Worm (Caenorhabditis elegans) whole organism, midembryonic: ENCODE data around the gene set-13.

Experiments
- T22C8.4 ChIP-seq: fragments of 200-800 bp; sonication (Bioruptor generic); IDR thresholded peaks from 2 replicates; pipeline ENCODE4 v1.3.6; 2022; ENCODE audit warnings: missing genetic modification characterization, missing compliant biosample characterization
- cog-1 ChIP-seq: sonication (generic microtip); optimal IDR thresholded peaks from 2 replicates; lab custom pipeline; 2016; ENCODE audit warnings: missing genetic modification characterization, missing compliant biosample characterization
- flt-1 ChIP-seq: fragments of 200-800 bp; sonication (Bioruptor generic); IDR thresholded peaks from 2 replicates; pipeline ENCODE4 v1.3.6; 2022; ENCODE audit warnings: missing genetic modification characterization, missing compliant biosample characterization
- klf-2 ChIP-seq: fragments of 200-800 bp; sonication (Bioruptor generic); conservative IDR thresholded peaks from 2 replicates; pipeline ENCODE4 v1.3.6; 2022; ENCODE audit warnings: missing genetic modification reagents, missing genetic modification characterization, missing compliant biosample characterization
- med-1 ChIP-seq: sonication (generic microtip); optimal IDR thresholded peaks from 2 replicates; lab custom pipeline; 2017; ENCODE audit warnings: missing genetic modification characterization, mild to moderate bottlenecking, missing compliant biosample characterization, antibody characterized with exemption, missing genetic modification reagents; ENCODE audit not compliant: insufficient read depth
- ref-1 ChIP-seq: fragments of 200-800 bp; sonication (Bioruptor generic); conservative IDR thresholded peaks from 2 replicates; pipeline ENCODE4 v1.3.6; 2022; ENCODE audit warnings: missing genetic modification reagents, missing genetic modification characterization, missing compliant biosample characterization
- tab-1 ChIP-seq: fragments of 200-800 bp; sonication (Bioruptor generic); IDR thresholded peaks from 2 replicates; pipeline ENCODE4 v1.3.6; 2022; ENCODE audit warnings: missing genetic modification characterization, missing compliant biosample characterization
- ztf-23 ChIP-seq: fragments of 200-800 bp; sonication (Bioruptor generic); IDR thresholded peaks from 2 replicates; pipeline ENCODE4 v1.3.6; 2022; ENCODE audit warnings: missing genetic modification reagents, missing genetic modification characterization, missing compliant biosample characterization
- ztf-29 ChIP-seq: fragments of 200-800 bp; sonication (Bioruptor generic); IDR thresholded peaks from 2 replicates; pipeline ENCODE4 v1.3.6; 2022; ENCODE audit warnings: missing genetic modification reagents, missing genetic modification characterization, missing compliant biosample characterization

set-13 gene

DNA sequence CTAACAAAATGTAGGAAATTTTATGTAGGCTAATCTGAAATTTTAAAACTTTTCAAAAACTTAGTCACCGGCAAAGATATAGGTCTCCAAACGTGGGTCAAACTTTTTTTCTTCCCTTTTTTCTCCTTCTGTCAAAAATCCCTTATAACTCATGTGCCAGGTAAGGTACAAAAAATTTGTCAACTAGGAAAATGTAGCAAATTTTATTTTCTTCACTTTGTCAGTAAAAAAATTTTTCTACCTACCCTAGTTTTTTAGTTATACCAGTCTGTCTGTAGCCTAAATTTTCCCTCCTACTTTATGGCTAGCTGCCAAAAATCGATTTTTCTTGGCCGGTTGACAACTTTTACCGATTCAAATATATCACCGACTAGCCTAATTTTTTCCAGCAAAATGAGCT is at the start of gene set-13:
set-13 (plus strand) TSS at position 301 of the 400 bp plus-strand sequence.
- TF ChIP-seq cog-1 (tag; lab: Kevin White, UChicago) (no peak), tab-1 (GFP tag; lab: Robert Waterston, UW) (no peak), flt-1 (GFP tag; lab: Robert Waterston, UW) (no peak), med-1 (no peak), klf-2 (GFP tag; lab: Robert Waterston, UW) (no peak), ztf-23 (GFP tag; lab: Robert Waterston, UW) (no peak)

DNA sequence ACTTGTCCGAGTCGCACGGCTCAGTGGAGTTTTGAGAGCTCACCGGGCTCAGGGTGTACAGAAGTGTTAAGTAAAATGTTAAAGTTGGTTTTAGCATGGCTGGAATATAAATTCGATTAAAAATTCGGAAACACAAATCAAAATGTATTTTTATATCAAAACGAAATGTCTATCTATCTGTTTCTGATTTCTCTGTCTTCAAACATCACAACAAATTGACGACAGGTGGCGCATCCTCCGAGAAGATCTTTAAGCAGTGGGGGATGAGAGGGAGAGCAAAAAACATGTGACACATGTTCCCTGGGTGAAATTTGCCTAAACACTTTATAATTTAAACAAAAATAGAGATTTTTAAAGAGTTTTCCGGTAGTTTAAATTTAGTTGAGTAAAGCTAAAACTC is 47.8 kb upstream of the set-13 start, which contains the start of gene F08D12.7:
F08D12.7 (minus strand) TSS at position 101 of the 400 bp plus-strand sequence.
- TF ChIP-seq ztf-23 (GFP tag; lab: Robert Waterston, UW), result no peak
- no peak for TF ChIP-seq klf-2 (GFP tag; lab: Robert Waterston, UW)
- TF ChIP-seq cog-1 (tag; lab: Kevin White, UChicago), result no peak
- TF ChIP-seq flt-1 (GFP tag; lab: Robert Waterston, UW), result no peak
- TF ChIP-seq ztf-29 (GFP tag; lab: Robert Waterston, UW), result no peak
- TF ChIP-seq T22C8.4 (GFP tag; lab: Robert Waterston, UW), result no peak
- TF ChIP-seq ref-1 (GFP tag; lab: Robert Waterston, UW), result no peak
- TF ChIP-seq med-1, result no peak
- TF ChIP-seq tab-1 (GFP tag; lab: Robert Waterston, UW), result no peak

DNA sequence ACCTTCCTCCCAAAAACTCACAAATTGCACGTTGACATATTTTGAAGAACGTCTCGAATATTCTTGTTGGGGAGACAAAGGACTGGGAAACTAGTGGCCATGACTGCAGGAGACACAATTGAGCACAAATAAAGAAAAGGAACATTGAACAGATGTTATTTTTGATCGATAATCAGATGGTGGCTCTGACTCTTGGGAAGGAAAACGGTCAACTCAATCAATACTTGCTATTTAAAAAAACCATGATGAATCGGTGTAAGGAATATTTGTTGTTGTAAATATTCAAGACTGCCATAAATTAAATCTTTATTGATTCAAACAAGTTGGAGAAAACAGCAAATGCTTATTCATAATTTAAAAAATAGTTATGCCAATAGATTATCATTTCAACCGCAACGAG is 46.0 kb upstream of the set-13 start, which contains the start of gene fbxb-105:
fbxb-105 (minus strand) TSS at position 101 of the 400 bp plus-strand sequence.
- no peak for TF ChIP-seq tab-1 (GFP tag; lab: Robert Waterston, UW)
- no peak for TF ChIP-seq ztf-23 (GFP tag; lab: Robert Waterston, UW)
- TF ChIP-seq flt-1 (GFP tag; lab: Robert Waterston, UW), result no peak
- TF ChIP-seq T22C8.4 (GFP tag; lab: Robert Waterston, UW), result no peak
- TF ChIP-seq klf-2 (GFP tag; lab: Robert Waterston, UW), result no peak
- TF ChIP-seq med-1, result no peak
- no peak for TF ChIP-seq ztf-29 (GFP tag; lab: Robert Waterston, UW)
- no peak for TF ChIP-seq ref-1 (GFP tag; lab: Robert Waterston, UW)
- no peak for TF ChIP-seq cog-1 (tag; lab: Kevin White, UChicago)

DNA sequence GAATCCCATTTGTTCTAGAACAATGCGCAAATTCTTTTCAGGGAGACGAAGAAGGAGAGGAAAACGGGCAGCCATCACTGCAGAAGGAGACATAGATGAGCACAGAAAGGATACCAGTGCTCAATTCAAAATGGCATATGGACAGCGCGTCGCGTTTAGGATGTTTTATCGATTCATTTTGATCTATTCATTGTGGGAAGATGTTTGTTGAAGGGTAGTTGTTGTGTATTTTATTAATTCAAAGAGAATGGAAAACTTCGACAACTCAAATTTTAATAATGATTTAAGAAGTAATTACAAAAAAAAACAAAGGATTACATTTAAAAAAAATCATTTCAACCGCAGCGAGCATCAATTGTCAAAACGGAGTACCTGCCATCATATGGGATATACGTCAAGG is 44.6 kb upstream of the set-13 start, which contains the start of gene sdz-10:
sdz-10 (minus strand) TSS at position 101 of the 400 bp plus-strand sequence.
- TF ChIP-seq cog-1 (tag; lab: Kevin White, UChicago), result no peak

DNA sequence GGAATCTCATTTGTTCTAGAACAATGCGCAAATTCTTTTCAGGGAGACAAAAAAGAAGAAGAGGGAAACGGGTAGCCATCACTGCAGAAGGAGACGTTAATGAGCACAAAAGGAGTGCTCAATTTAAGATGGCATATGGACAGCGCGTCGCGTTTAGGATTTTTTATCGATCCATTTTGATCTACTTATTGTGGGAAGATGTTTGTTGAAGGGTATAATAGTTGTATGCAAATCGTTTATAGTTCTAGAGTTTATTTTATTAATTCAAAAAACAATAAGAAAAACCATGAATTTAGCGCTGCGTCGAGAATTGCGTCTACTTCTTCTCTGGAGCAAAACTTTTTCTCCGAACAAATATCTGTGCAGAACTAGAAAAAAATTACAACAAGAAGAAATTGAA is 43.2 kb upstream of the set-13 start, which contains the start of gene sdz-9:
sdz-9 (minus strand) TSS at position 101 of the 400 bp plus-strand sequence.
- no peak for TF ChIP-seq ref-1 (GFP tag; lab: Robert Waterston, UW)
- TF ChIP-seq klf-2 (GFP tag; lab: Robert Waterston, UW), result no peak
- TF ChIP-seq cog-1 (tag; lab: Kevin White, UChicago), result no peak

DNA sequence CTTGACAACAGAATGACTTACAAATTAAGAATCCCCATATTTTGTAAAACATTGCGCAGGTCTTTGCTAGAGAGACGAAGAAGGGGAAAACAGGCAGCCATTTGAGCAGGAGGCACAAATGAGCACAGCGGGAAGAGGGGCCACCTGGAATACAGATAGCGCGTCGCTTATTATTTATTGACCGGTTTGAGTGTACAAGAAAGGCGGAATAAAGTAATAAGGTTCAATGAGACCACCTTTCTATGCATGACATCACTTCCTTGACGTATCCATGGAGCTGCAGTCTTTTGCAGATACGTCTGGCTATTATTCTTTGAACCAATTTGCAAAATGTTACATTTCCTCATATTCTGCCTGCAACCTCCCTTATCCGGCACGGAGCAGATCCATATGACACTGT is 41.9 kb upstream of the set-13 start, which contains the start of gene fbxb-111:
fbxb-111 (minus strand) TSS at position 101 of the 400 bp plus-strand sequence.
- TF ChIP-seq ref-1 (GFP tag; lab: Robert Waterston, UW) (no peak), cog-1 (tag; lab: Kevin White, UChicago) (no peak), ztf-23 (GFP tag; lab: Robert Waterston, UW) (no peak), klf-2 (GFP tag; lab: Robert Waterston, UW) (no peak), ztf-29 (GFP tag; lab: Robert Waterston, UW) (no peak), T22C8.4 (GFP tag; lab: Robert Waterston, UW) (no peak), med-1 (no peak), flt-1 (GFP tag; lab: Robert Waterston, UW) (no peak), tab-1 (GFP tag; lab: Robert Waterston, UW) (no peak)

DNA sequence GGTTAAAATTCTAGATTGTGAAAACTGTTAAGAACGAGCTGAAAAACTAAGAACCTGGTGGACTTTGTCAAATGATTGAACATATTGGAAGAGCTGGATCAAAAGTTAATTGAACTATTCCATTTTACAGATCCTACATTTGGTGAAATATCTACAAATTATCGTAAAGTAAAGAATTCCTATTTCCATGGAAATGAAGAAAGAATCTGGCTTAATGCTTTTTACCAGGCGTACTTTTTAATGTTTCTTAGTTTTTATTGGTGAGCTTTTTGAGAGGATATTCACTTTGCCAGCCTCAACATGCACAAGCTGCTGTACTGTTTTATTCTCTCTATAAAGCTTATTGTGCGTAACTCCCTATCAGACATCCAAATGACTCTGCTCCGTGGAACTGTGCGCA is 38.9 kb upstream of the set-13 start, which contains the start of gene F08D12.4:
F08D12.4 (plus strand) TSS at position 301 of the 400 bp plus-strand sequence.
- no peak for TF ChIP-seq flt-1 (GFP tag; lab: Robert Waterston, UW)
- no peak for TF ChIP-seq ztf-29 (GFP tag; lab: Robert Waterston, UW)
- TF ChIP-seq ref-1 (GFP tag; lab: Robert Waterston, UW), result no peak
- no peak for TF ChIP-seq med-1

DNA sequence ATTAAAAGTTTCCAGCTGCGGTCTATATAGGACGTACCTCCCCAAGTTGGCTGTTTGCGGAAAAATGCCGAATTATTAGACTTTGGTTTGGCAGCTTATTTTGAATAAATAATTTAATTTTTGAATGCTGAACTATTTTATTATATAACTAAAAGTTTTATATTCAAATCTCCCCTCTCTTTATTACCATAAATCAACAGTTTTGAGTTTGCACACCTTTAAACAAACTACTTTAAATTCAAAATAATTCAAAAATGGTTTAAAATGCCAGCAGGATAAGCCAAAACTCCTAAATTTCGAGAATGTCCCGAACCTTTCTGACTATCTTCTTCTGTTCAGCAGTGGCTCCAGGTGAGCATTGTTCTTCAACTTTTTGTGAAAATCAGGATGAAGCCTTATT is 37.5 kb upstream of the set-13 start, which contains the start of gene F08D12.3:
F08D12.3 (plus strand) TSS at position 301 of the 400 bp plus-strand sequence.
- TF ChIP-seq cog-1 (tag; lab: Kevin White, UChicago), result no peak
- TF ChIP-seq flt-1 (GFP tag; lab: Robert Waterston, UW), result no peak
- TF ChIP-seq ztf-23 (GFP tag; lab: Robert Waterston, UW), result no peak
- no peak for TF ChIP-seq T22C8.4 (GFP tag; lab: Robert Waterston, UW)
- no peak for TF ChIP-seq tab-1 (GFP tag; lab: Robert Waterston, UW)
- no peak for TF ChIP-seq ztf-29 (GFP tag; lab: Robert Waterston, UW)
- no peak for TF ChIP-seq med-1
- no peak for TF ChIP-seq ref-1 (GFP tag; lab: Robert Waterston, UW)
- TF ChIP-seq klf-2 (GFP tag; lab: Robert Waterston, UW), result no peak

DNA sequence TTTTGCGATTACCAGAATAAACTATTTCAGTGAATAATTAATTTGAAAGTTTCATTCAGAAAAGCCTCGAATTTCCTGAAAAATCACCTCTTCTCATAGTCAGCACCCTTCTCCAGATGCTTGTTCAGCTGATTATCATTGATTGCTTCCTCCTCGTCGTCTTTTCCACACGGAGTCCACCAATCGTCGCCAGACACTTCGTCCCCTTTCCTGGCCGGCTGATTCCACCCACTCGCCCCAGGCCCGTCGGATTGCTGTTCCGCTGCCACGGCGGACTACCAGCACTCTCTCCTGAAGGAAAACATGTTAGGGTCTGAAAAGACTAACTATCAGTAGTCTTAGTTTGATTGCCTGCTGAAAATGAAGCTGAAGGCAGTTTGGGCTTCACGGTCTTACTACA is 36.0 kb upstream of the set-13 start:
- no peak for TF ChIP-seq ztf-29 (GFP tag; lab: Robert Waterston, UW)
- no peak for TF ChIP-seq flt-1 (GFP tag; lab: Robert Waterston, UW)
- TF ChIP-seq T22C8.4 (GFP tag; lab: Robert Waterston, UW), result no peak
- no peak for TF ChIP-seq ref-1 (GFP tag; lab: Robert Waterston, UW)
- no peak for TF ChIP-seq tab-1 (GFP tag; lab: Robert Waterston, UW)
- TF ChIP-seq klf-2 (GFP tag; lab: Robert Waterston, UW), result no peak
- TF ChIP-seq cog-1 (tag; lab: Kevin White, UChicago), result no peak
- TF ChIP-seq med-1, result no peak
- TF ChIP-seq ztf-23 (GFP tag; lab: Robert Waterston, UW), result no peak

DNA sequence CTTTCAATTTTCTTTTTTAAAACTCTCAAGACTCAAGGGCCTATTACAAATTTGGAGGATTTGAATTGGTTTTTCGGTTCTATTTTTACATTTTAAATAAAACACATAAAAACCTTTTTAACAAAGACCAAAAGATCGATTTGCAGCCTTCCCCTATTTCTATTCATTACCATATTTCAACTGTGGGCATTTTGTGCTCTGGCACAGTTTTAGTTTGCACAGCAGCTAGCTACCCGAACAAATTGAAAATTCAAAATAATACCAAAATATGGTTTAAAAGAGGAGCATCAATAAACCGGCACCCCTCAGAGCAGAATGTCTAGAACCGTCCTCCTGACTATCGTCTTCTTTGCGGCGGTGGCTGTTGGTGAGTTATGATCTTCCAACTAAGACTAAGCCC is 35.4 kb upstream of the set-13 start, which contains the start of gene F08D12.2:
F08D12.2 (plus strand) TSS at position 301 of the 400 bp plus-strand sequence.
- TF ChIP-seq ref-1 (GFP tag; lab: Robert Waterston, UW) (no peak), ztf-23 (GFP tag; lab: Robert Waterston, UW) (no peak), T22C8.4 (GFP tag; lab: Robert Waterston, UW) (no peak), tab-1 (GFP tag; lab: Robert Waterston, UW) (no peak), ztf-29 (GFP tag; lab: Robert Waterston, UW) (no peak), flt-1 (GFP tag; lab: Robert Waterston, UW) (no peak), med-1 (no peak), cog-1 (tag; lab: Kevin White, UChicago) (no peak)
